Worm (Caenorhabditis elegans) whole organism, L4 larva: ENCODE results near the gene drap-1.

Experiments
- Y105C5A.15 ChIP-seq: fragments of 200-800 bp; sonication (Bioruptor generic); IDR thresholded peaks from 2 replicates; pipeline ENCODE4 v1.3.6; 2022; ENCODE audit warnings: missing genetic modification characterization, missing compliant biosample characterization
- ceh-82 ChIP-seq: sonication (generic microtip); optimal IDR thresholded peaks from 2 replicates; lab custom pipeline; 2017; ENCODE audit warnings: missing biosample characterization, missing genetic modification characterization
- daf-12 ChIP-seq: fragments of 150-350 bp; optimal IDR thresholded peaks from 2 replicates; lab custom pipeline; 2014; ENCODE audit warnings: missing biosample characterization, missing genetic modification reagents, missing genetic modification characterization
- dpl-1 ChIP-seq: fragments of 150-350 bp; optimal IDR thresholded peaks from 2 replicates; lab custom pipeline; 2014; ENCODE audit warnings: missing biosample characterization, missing genetic modification reagents, missing genetic modification characterization
- hlh-11 ChIP-seq: fragments of 200-800 bp; sonication (Bioruptor generic); optimal IDR thresholded peaks from 2 replicates; lab custom pipeline; 2018; ENCODE audit warnings: mild to moderate bottlenecking, missing genetic modification characterization, missing compliant biosample characterization
- nhr-10 ChIP-seq: fragments of 150-350 bp; optimal IDR thresholded peaks from 2 replicates; lab custom pipeline; 2014; ENCODE audit warnings: missing biosample characterization, missing genetic modification characterization
- pqm-1 ChIP-seq: sonication (generic microtip); optimal IDR thresholded peaks from 2 replicates; lab custom pipeline; 2017; ENCODE audit warnings: missing biosample characterization, missing genetic modification characterization
- set-16 ChIP-seq: fragments of 200-800 bp; sonication (Bioruptor generic); IDR thresholded peaks from 2 replicates; pipeline ENCODE4 v1.3.6; 2022; ENCODE audit warnings: missing genetic modification reagents, missing genetic modification characterization, missing compliant biosample characterization
- skn-1 ChIP-seq: fragments of 150-350 bp; optimal IDR thresholded peaks from 2 replicates; lab custom pipeline; 2014; ENCODE audit warnings: missing biosample characterization, missing genetic modification characterization
- zfp-3 ChIP-seq: fragments of 200-800 bp; sonication (Bioruptor generic); conservative IDR thresholded peaks from 2 replicates; pipeline ENCODE4 v1.3.6; 2022; ENCODE audit warnings: missing genetic modification reagents, missing genetic modification characterization, missing compliant biosample characterization

DNA sequence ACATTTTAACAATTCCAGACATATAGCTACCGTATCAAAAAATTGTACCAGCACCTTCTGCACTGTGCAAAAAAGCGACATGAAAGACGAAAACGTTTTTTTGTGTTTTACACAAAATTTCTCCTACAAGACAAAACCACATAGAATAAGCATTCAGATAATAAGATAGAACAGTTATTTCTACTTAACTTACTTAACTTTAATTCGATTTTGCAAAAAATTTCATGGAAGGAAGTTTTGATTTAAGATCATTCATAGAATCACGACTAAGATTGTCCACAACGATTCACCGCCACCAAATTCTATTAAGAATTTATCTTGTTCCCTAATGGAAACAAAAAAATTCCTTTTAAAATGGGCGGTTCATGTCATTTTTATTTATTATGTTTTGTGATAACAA, 33.9 kb downstream of the drap-1 start:
- TF ChIP-seq nhr-10 (tag; lab: Kevin White, UChicago) = no peak
- no peak for TF ChIP-seq set-16 (GFP tag; lab: Robert Waterston, UW)
- no peak for TF ChIP-seq hlh-11 (tag; lab: Kevin White, UChicago)
- TF ChIP-seq zfp-3 (GFP tag; lab: Robert Waterston, UW) = no peak
- TF ChIP-seq ceh-82 (tag; lab: Kevin White, UChicago) = no peak
- TF ChIP-seq Y105C5A.15 (GFP tag; lab: Robert Waterston, UW) = no peak
- TF ChIP-seq skn-1 (tag; lab: Kevin White, UChicago) = no peak
- TF ChIP-seq daf-12 (tag; lab: Kevin White, UChicago) = no peak
- no peak for TF ChIP-seq pqm-1 (tag; lab: Kevin White, UChicago)
- TF ChIP-seq dpl-1 (GFP tag; lab: Kevin White, UChicago) = no peak
